Worm (Caenorhabditis elegans): ENCODE measurements around the gene C15B12.1.

C15B12.1 gene

DNA sequence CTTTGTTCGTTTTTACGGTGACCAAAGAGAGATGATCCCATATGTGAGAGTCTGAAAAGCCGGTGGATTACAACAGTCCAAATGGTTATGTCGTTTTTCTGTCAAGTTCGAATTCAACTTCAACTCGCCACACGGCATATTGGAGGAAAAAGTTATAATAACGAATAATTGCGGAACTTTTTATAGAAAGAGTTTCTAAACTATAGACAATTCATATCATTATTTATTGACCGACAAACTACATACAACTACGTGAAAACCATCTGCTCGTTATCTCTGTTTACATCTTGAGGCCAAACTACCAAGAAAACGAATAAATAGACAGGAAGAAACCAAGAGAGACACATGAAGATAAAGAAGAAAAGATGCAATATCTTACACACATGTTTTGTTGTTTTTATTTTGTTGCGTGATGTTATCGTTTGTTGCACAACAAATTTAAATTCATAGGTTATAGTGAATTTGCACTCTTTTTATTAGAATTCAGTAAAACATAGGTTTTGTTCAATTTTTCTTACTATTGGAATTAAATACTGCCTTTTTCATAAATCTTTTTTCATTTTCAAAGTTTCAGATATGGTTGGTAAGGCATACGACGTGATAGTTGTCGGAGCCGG is 2.8 kb upstream of the C15B12.1 start, which contains the start of the genes C15B12.4 and C15B12.8:
Gene C15B12.4 (minus strand): TSS at position 51 of the 617 bp plus-strand sequence.
Gene C15B12.8 (plus strand): TSS at position 567 of the 617 bp plus-strand sequence.
- no peak for TF ChIP-seq lag-1 (GFP tag; IDR thresholded peaks at IDR 0.05)
- TF ChIP-seq chd-7 (tag; optimal IDR thresholded peaks at IDR 0.05) = no peak
- no peak for TF ChIP-seq nhr-179 (tag; optimal IDR thresholded peaks at IDR 0.05)
- TF ChIP-seq lsy-27 (tag; optimal IDR thresholded peaks at IDR 0.05; ENCODE audit: borderline replicate concordance, insufficient read depth) = no peak
- no peak for TF ChIP-seq F37B4.10 (GFP tag; IDR thresholded peaks at IDR 0.05)
- TF ChIP-seq pbrm-1 (GFP tag; IDR thresholded peaks at IDR 0.05) = no peak

DNA sequence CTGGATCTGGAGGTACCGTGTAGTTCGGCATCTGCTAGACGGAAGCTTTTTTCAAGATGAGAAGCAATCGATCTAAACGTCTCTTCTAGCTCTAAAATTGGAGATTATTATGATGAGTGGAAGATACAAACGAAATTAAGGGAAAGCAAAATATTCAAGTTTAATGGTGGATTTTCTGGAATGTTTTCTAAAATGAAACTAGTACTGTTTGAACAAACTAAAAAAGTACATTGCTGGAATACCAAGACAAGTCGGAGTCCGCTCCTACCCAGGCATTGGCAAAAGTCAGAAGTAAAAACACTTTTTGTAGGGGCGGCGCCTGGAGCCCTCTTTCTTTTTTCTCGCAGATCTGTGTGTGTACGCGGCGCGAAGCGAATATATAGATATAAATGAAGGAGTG is 8.2 kb downstream of the C15B12.1 start, which contains the start of gene gar-1:
Gene gar-1 (minus strand): TSS at position 101 of the 400 bp plus-strand sequence.
- TF ChIP-seq Y79H2A.3 (GFP tag; conservative IDR thresholded peaks at IDR 0.05) (no peak), attf-6 (GFP tag; IDR thresholded peaks at IDR 0.05) (no peak), madf-8 (GFP tag; conservative IDR thresholded peaks at IDR 0.05) (no peak)

DNA sequence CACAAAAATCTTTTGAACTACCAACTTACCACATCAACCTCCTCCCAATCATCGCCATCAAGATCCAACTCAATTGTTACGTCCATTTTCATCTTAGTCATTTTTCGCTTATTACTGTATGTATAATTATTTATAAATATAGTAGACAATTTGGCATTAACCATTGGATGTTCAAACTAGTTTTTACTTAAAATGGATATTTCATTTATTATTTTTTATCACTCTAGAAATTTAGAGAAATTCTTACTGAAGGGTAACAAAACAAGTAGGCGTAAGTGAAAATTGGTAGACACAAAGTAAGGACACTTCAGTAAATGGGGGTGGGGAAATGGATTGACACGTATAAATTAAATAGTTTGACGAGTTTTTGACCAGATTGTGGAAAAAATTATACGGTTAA is 23.1 kb downstream of the C15B12.1 start, which contains the start of gene actl-1:
Gene actl-1 (minus strand): TSS at position 101 of the 400 bp plus-strand sequence.
- TF ChIP-seq egl-44 (GFP tag; IDR thresholded peaks at IDR 0.05) (no peak), madf-8 (GFP tag; conservative IDR thresholded peaks at IDR 0.05) (no peak), hlh-26 (GFP tag; conservative IDR thresholded peaks at IDR 0.05) (no peak), athp-1 (tag; optimal IDR thresholded peaks at IDR 0.05) (no peak), B0035.1 (tag; optimal IDR thresholded peaks at IDR 0.05) (no peak), Y56A3A.18 (GFP tag; IDR thresholded peaks at IDR 0.05) (no peak), ama-1 (optimal IDR thresholded peaks at IDR 0.05) (no peak), ama-1 (GFP tag; optimal IDR thresholded peaks at IDR 0.05) (no peak), bed-1 (GFP tag; IDR thresholded peaks at IDR 0.05) (no peak), rpc-1 (optimal IDR thresholded peaks at IDR 0.05) (no peak), rpc-1 (tag; optimal IDR thresholded peaks at IDR 0.05) (no peak)

DNA sequence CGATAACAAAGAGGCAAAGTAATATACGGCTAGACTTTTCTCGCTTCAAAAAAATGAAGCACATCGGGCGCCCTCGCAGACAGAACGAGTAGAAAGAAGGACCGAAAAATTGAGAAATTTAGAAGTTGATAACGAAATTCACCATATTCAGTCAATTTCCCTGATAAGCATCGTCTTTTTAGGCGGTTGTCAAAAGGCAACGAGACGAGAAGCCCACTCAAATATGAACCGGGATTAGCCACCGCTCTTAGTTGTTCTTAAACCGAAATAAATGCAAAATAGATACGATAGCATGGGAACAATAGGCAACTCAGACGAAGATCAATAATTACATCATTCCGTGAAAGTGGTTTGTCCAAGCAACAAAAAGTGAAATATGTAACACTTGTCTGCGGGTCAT is 26.5 kb downstream of the C15B12.1 start:
- no peak for TF ChIP-seq F23B12.7 (tag; optimal IDR thresholded peaks at IDR 0.05; ENCODE audit: insufficient read depth)
- TF ChIP-seq nhr-80 (tag; optimal IDR thresholded peaks at IDR 0.05) = peak; percentile 56

DNA sequence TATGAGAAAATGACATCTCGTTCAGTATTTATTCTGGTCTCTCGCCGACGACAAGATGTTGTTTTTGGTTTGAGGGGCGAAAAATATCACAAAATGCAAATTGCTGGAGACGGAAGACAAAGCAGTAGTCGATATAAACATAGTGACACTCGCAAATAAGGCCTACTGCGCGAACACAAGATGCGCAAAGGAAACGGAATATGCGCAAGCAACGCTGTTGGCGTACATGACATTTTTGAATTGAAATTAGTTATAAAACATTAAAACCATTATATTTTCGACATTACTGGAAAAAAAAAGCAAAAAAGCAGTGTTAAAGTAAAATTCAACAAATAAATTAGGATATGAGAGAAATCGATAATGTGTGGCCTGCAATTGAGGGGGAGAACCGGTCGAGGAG is 28.4 kb downstream of the C15B12.1 start, which contains the start of gene cdf-1:
Gene cdf-1 (minus strand): TSS at position 136 of the 400 bp plus-strand sequence.
- TF ChIP-seq ztf-18 (tag; optimal IDR thresholded peaks at IDR 0.05) (peak; percentile 80), T26A5.8 (tag; optimal IDR thresholded peaks at IDR 0.05) (no peak)

DNA sequence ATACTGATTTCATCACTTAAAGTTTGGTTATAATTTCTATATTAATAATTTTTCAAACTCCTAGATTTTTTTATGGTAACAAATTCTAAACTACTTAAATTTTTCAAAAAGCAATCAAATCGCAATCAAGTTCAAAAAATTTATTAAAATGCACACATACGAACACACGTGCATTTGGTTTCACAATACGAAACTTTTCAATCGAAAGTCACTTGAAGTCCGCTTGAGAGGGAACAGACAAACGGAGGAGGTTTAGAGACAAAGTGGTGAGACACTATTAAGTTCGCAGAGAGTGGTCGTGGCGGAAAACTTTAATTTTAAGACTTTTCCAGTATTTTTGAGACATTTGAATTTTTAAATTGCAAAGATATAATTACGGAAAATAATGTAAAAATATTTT is 29.1 kb downstream of the C15B12.1 start, which contains the start of gene glr-8:
Gene glr-8 (plus strand): TSS at position 319 of the 400 bp plus-strand sequence.
- TF ChIP-seq let-526 (GFP tag; IDR thresholded peaks at IDR 0.05) = no peak
- no peak for TF ChIP-seq madf-3 (GFP tag; IDR thresholded peaks at IDR 0.05)
- no peak for TF ChIP-seq F37B4.10 (GFP tag; IDR thresholded peaks at IDR 0.05)
- no peak for TF ChIP-seq F22D6.2 (tag; optimal IDR thresholded peaks at IDR 0.05)
- no peak for TF ChIP-seq nhr-27 (tag; optimal IDR thresholded peaks at IDR 0.05)
- TF ChIP-seq hmg-1.2 (GFP tag; IDR thresholded peaks at IDR 0.05) = peak; percentile 49; the same call in 1 of the 2 replicates
- no peak for TF ChIP-seq cebp-1 (GFP tag; IDR thresholded peaks at IDR 0.05)
- TF ChIP-seq cebp-1 (tag; optimal IDR thresholded peaks at IDR 0.05) = peak; percentile 69
- TF ChIP-seq aptf-2 (GFP tag; conservative IDR thresholded peaks at IDR 0.05) = no peak

Data from whole organism, young adult.